Fruit fly (Drosophila melanogaster): ENCODE data around the gene AIF.

- no peak for TF ChIP-seq Gug (GFP tag; IDR thresholded peaks at IDR 0.05)
- peak; percentile 56 for TF ChIP-seq CG34406 (GFP tag; optimal IDR thresholded peaks at IDR 0.05)
- peak; percentile 68 for TF ChIP-seq CG6276 (GFP tag; optimal IDR thresholded peaks at IDR 0.05)
- peak; percentile 56 for TF ChIP-seq CG8632 (GFP tag; optimal IDR thresholded peaks at IDR 0.05)
- TF ChIP-seq CG10631 (GFP tag; optimal IDR thresholded peaks at IDR 0.05): peak; percentile 68
Observed at dm6 chr2L:2189100-2189499, 37.5 kb downstream of the AIF start.
